Worm (Caenorhabditis elegans) whole organism, late embryonic: ENCODE results near the gene C13F10.8.

Experiments
- C08G9.2 ChIP-seq: sonication (generic microtip); optimal IDR thresholded peaks from 2 replicates; lab custom pipeline; 2016; ENCODE audit warnings: mild to moderate bottlenecking, missing genetic modification characterization, moderate library complexity, missing compliant biosample characterization
- C38D4.7 ChIP-seq: fragments of 200-800 bp; sonication (Bioruptor generic); optimal IDR thresholded peaks from 2 replicates; lab custom pipeline; 2018; ENCODE audit warnings: mild to moderate bottlenecking, missing genetic modification characterization, moderate library complexity, missing compliant biosample characterization
- K02D7.2 ChIP-seq: sonication (generic microtip); optimal IDR thresholded peaks from 2 replicates; lab custom pipeline; 2017; ENCODE audit warnings: mild to moderate bottlenecking, missing genetic modification characterization, missing compliant biosample characterization
- Y22D7AL.16 ChIP-seq: sonication (generic microtip); optimal IDR thresholded peaks from 2 replicates; lab custom pipeline; 2016; ENCODE audit warnings: missing genetic modification characterization, missing compliant biosample characterization
- ama-1 ChIP-seq: fragments of 150-350 bp; optimal IDR thresholded peaks from 2 replicates; lab custom pipeline; 2014
- ceh-14 ChIP-seq: sonication (generic microtip); optimal IDR thresholded peaks from 2 replicates; lab custom pipeline; 2016; ENCODE audit warnings: missing genotype, missing genetic modification characterization, missing compliant biosample characterization
- ceh-18 ChIP-seq: sonication (generic microtip); optimal IDR thresholded peaks from 2 replicates; lab custom pipeline; 2016; ENCODE audit warnings: missing genetic modification characterization, missing compliant biosample characterization
- ceh-2 ChIP-seq: sonication (generic microtip); optimal IDR thresholded peaks from 2 replicates; lab custom pipeline; 2016; ENCODE audit warnings: missing genotype, missing genetic modification characterization, missing compliant biosample characterization
- ceh-24 ChIP-seq: sonication (generic microtip); optimal IDR thresholded peaks from 2 replicates; lab custom pipeline; 2016; ENCODE audit warnings: mild to moderate bottlenecking, missing genetic modification characterization, missing compliant biosample characterization
- ceh-31 ChIP-seq: sonication (generic microtip); optimal IDR thresholded peaks from 2 replicates; lab custom pipeline; 2016; ENCODE audit warnings: missing genetic modification characterization, missing compliant biosample characterization
- ceh-34 ChIP-seq: sonication (generic microtip); optimal IDR thresholded peaks from 2 replicates; lab custom pipeline; 2016; ENCODE audit warnings: mild to moderate bottlenecking, missing genetic modification characterization, missing compliant biosample characterization
- ceh-45 ChIP-seq: fragments of 200-800 bp; sonication (Bioruptor generic); IDR thresholded peaks from 2 replicates; pipeline ENCODE4 v1.3.6; 2022; ENCODE audit warnings: missing genetic modification reagents, missing genetic modification characterization, missing compliant biosample characterization
- ceh-6 ChIP-seq: fragments of 200-800 bp; sonication (Bioruptor generic); optimal IDR thresholded peaks from 2 replicates; lab custom pipeline; 2018; ENCODE audit warnings: mild to moderate bottlenecking, missing genetic modification characterization, missing compliant biosample characterization
- ceh-9 ChIP-seq: sonication (generic microtip); optimal IDR thresholded peaks from 2 replicates; lab custom pipeline; 2016; ENCODE audit warnings: mild to moderate bottlenecking, missing genetic modification characterization, inconsistent platforms, missing compliant biosample characterization
- che-1 ChIP-seq: sonication (generic microtip); optimal IDR thresholded peaks from 2 replicates; lab custom pipeline; 2016; ENCODE audit warnings: mild to moderate bottlenecking, missing genetic modification characterization, missing compliant biosample characterization
- elt-4 ChIP-seq: sonication (generic microtip); optimal IDR thresholded peaks from 2 replicates; lab custom pipeline; 2016; ENCODE audit warnings: missing genetic modification characterization, missing compliant biosample characterization
- ets-4 ChIP-seq: sonication (generic microtip); optimal IDR thresholded peaks from 2 replicates; lab custom pipeline; 2016; ENCODE audit warnings: missing genetic modification characterization, missing compliant biosample characterization
- eyg-1 ChIP-seq: sonication (generic microtip); optimal IDR thresholded peaks from 2 replicates; lab custom pipeline; 2016; ENCODE audit warnings: missing genotype, missing genetic modification characterization, missing compliant biosample characterization
- fkh-10 ChIP-seq: fragments of 150-350 bp; optimal IDR thresholded peaks from 2 replicates; lab custom pipeline; 2014; ENCODE audit warnings: missing biosample characterization, missing genetic modification reagents, missing genetic modification characterization
- fkh-6 ChIP-seq: sonication (generic microtip); optimal IDR thresholded peaks from 2 replicates; lab custom pipeline; 2016; ENCODE audit warnings: missing genetic modification characterization, missing compliant biosample characterization
- gmeb-2 ChIP-seq: sonication (generic microtip); optimal IDR thresholded peaks from 2 replicates; lab custom pipeline; 2016; ENCODE audit warnings: missing genetic modification characterization, inconsistent platforms, missing compliant biosample characterization
- hlh-13 ChIP-seq: fragments of 200-800 bp; sonication (Bioruptor generic); optimal IDR thresholded peaks from 2 replicates; lab custom pipeline; 2018; ENCODE audit warnings: mild to moderate bottlenecking, missing genetic modification characterization, missing compliant biosample characterization
- hlh-15 ChIP-seq: sonication (generic microtip); optimal IDR thresholded peaks from 2 replicates; lab custom pipeline; 2016; ENCODE audit warnings: missing genetic modification characterization, missing compliant biosample characterization
- hlh-30 ChIP-seq: sonication (generic microtip); optimal IDR thresholded peaks from 2 replicates; lab custom pipeline; 2017; ENCODE audit warnings: antibody characterized with exemption, missing genetic modification characterization, missing compliant biosample characterization; ENCODE audit not compliant: insufficient read depth
- hlh-6 ChIP-seq: sonication (generic microtip); optimal IDR thresholded peaks from 2 replicates; lab custom pipeline; 2016; ENCODE audit warnings: missing genotype, missing genetic modification characterization, missing compliant biosample characterization
- hlh-8 ChIP-seq: sonication (generic microtip); optimal IDR thresholded peaks from 2 replicates; lab custom pipeline; 2016; ENCODE audit warnings: missing genotype, missing genetic modification characterization, missing compliant biosample characterization
- lim-6 ChIP-seq: sonication (generic microtip); optimal IDR thresholded peaks from 2 replicates; lab custom pipeline; 2016; ENCODE audit warnings: missing genetic modification characterization, missing compliant biosample characterization
- madf-2 ChIP-seq: sonication (generic microtip); optimal IDR thresholded peaks from 2 replicates; lab custom pipeline; 2017; ENCODE audit warnings: missing genetic modification characterization, missing compliant biosample characterization
- nhr-11 ChIP-seq: fragments of 150-350 bp; optimal IDR thresholded peaks from 2 replicates; lab custom pipeline; 2014; ENCODE audit warnings: missing biosample characterization, missing genetic modification characterization
- npax-4 ChIP-seq: sonication (generic microtip); optimal IDR thresholded peaks from 2 replicates; lab custom pipeline; 2016; ENCODE audit warnings: missing genetic modification characterization, missing compliant biosample characterization
- pag-3 ChIP-seq: sonication (generic microtip); optimal IDR thresholded peaks from 2 replicates; lab custom pipeline; 2016; ENCODE audit warnings: missing compliant biosample characterization, missing genetic modification characterization, borderline replicate concordance
- pat-9 ChIP-seq: fragments of 200-800 bp; sonication (Bioruptor generic); optimal IDR thresholded peaks from 2 replicates; lab custom pipeline; 2018; ENCODE audit warnings: mild to moderate bottlenecking, missing genetic modification characterization, moderate library complexity, missing compliant biosample characterization
- pax-1 ChIP-seq: fragments of 150-350 bp; optimal IDR thresholded peaks from 2 replicates; lab custom pipeline; 2014; ENCODE audit warnings: missing biosample characterization, missing genetic modification characterization
- pha-4 ChIP-seq: fragments of 150-350 bp; optimal IDR thresholded peaks from 2 replicates; lab custom pipeline; 2018; ENCODE audit warnings: missing biosample characterization, missing genetic modification reagents, missing genetic modification characterization
- pros-1 ChIP-seq: fragments of 150-350 bp; optimal IDR thresholded peaks from 2 replicates; lab custom pipeline; 2014; ENCODE audit warnings: missing biosample characterization, missing genetic modification reagents, missing genetic modification characterization
- ref-2 ChIP-seq: sonication (generic microtip); optimal IDR thresholded peaks from 2 replicates; lab custom pipeline; 2016; ENCODE audit warnings: missing genetic modification characterization, missing compliant biosample characterization
- rnt-1 ChIP-seq: sonication (generic microtip); optimal IDR thresholded peaks from 2 replicates; lab custom pipeline; 2016; ENCODE audit warnings: missing genetic modification characterization, missing compliant biosample characterization
- sdc-2 ChIP-seq: sonication (generic microtip); optimal IDR thresholded peaks from 2 replicates; lab custom pipeline; 2016; ENCODE audit warnings: missing genotype, missing genetic modification characterization, missing compliant biosample characterization
- sox-4 ChIP-seq: sonication (generic microtip); optimal IDR thresholded peaks from 2 replicates; lab custom pipeline; 2017; ENCODE audit warnings: mild to moderate bottlenecking, missing genetic modification characterization, inconsistent platforms, missing compliant biosample characterization
- syd-9 ChIP-seq: sonication (generic microtip); optimal IDR thresholded peaks from 2 replicates; lab custom pipeline; 2016; ENCODE audit warnings: mild to moderate bottlenecking, missing genetic modification characterization, moderate library complexity, missing compliant biosample characterization
- tbx-2 ChIP-seq: sonication (generic microtip); optimal IDR thresholded peaks from 2 replicates; lab custom pipeline; 2016; ENCODE audit warnings: missing genetic modification characterization, missing compliant biosample characterization
- unc-42 ChIP-seq: sonication (generic microtip); optimal IDR thresholded peaks from 2 replicates; lab custom pipeline; 2016; ENCODE audit warnings: missing genotype, missing genetic modification characterization, missing compliant biosample characterization
- zip-5 ChIP-seq: sonication (generic microtip); optimal IDR thresholded peaks from 2 replicates; lab custom pipeline; 2016; ENCODE audit warnings: missing genetic modification characterization, missing compliant biosample characterization
- ztf-16 ChIP-seq: sonication (generic microtip); optimal IDR thresholded peaks from 2 replicates; lab custom pipeline; 2017; ENCODE audit warnings: missing genetic modification characterization, missing compliant biosample characterization

Gene C13F10.8

DNA sequence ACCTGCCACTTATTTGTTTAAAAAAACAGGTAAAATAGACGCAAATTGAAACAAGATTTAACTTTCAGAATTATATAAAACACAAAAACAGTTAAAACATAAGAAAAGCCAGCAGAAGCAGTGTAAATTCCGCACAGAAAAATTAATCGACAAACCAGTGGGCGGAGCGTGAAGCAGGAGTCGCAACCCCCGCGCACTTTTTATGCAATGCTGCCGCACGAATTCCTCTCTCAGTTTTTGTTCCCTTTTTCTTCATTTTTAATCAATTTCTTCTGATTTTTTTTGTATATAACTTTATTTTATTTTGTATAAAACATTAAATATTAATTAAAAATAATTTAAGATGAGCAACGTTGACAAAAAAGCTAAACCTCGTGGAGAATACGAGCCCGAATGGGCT is 10.0 kb upstream of the C13F10.8 start, which contains the start of the genes gei-6 and krr-1 (continued):
- TF ChIP-seq ceh-18 (tag; lab: Kevin White, UChicago) = no peak
- TF ChIP-seq sdc-2 (tag; lab: Kevin White, UChicago) = peak; percentile 35
- TF ChIP-seq ceh-34 (tag; lab: Kevin White, UChicago) = peak; percentile 84
- no peak for TF ChIP-seq hlh-30 (tag; lab: Kevin White, UChicago)
- peak; percentile 18 for TF ChIP-seq ceh-24 (tag; lab: Kevin White, UChicago)
- TF ChIP-seq pha-4 (tag; lab: Kevin White, UChicago) = no peak
- peak; percentile 91 for TF ChIP-seq pat-9 (tag; lab: Kevin White, UChicago)
- TF ChIP-seq lim-6 (tag; lab: Kevin White, UChicago) = no peak
- TF ChIP-seq gmeb-2 (tag; lab: Kevin White, UChicago) = peak; percentile 79
- TF ChIP-seq Y22D7AL.16 (tag; lab: Kevin White, UChicago) = peak; percentile 82
- TF ChIP-seq fkh-6 = peak; percentile 61
- peak; percentile 59 for TF ChIP-seq npax-4 (tag; lab: Kevin White, UChicago)
- TF ChIP-seq che-1 (tag; lab: Kevin White, UChicago) = peak; percentile 81
- TF ChIP-seq ama-1 = no peak
- TF ChIP-seq ceh-2 (tag; lab: Kevin White, UChicago) = peak; percentile 61
- peak; percentile 65 for TF ChIP-seq hlh-8 (tag; lab: Kevin White, UChicago)
- TF ChIP-seq tbx-2 (tag; lab: Kevin White, UChicago) = peak; percentile 89
- peak; percentile 79 for TF ChIP-seq C38D4.7 (GFP tag; lab: Kevin White, UChicago)
- peak; percentile 68 for TF ChIP-seq eyg-1 (tag; lab: Kevin White, UChicago)
- TF ChIP-seq hlh-13 (GFP tag; lab: Kevin White, UChicago) = peak; percentile 41
- TF ChIP-seq C08G9.2 (tag; lab: Kevin White, UChicago) = peak; percentile 71
- peak; percentile 75 for TF ChIP-seq zip-5 (tag; lab: Kevin White, UChicago)
- TF ChIP-seq ceh-31 (tag; lab: Kevin White, UChicago) = peak; percentile 75
- peak; percentile 87 for TF ChIP-seq ztf-16 (tag; lab: Kevin White, UChicago)
- TF ChIP-seq ceh-45 (GFP tag; lab: Robert Waterston, UW) = peak; percentile 55; the same call in 1 of the 2 replicates
- TF ChIP-seq madf-2 (tag; lab: Kevin White, UChicago) = peak; percentile 77
- peak; percentile 63 for TF ChIP-seq hlh-15 (tag; lab: Kevin White, UChicago)
- TF ChIP-seq sox-4 = peak; percentile 86
- TF ChIP-seq fkh-10 (GFP tag; lab: Kevin White, UChicago) = peak; percentile 25
- TF ChIP-seq hlh-6 (tag; lab: Kevin White, UChicago) = peak; percentile 36
- peak; percentile 65 for TF ChIP-seq ceh-6
- TF ChIP-seq ceh-9 (tag; lab: Kevin White, UChicago) = peak; percentile 16
- peak; percentile 58 for TF ChIP-seq syd-9
- TF ChIP-seq ref-2 (tag; lab: Kevin White, UChicago) = peak; percentile 87
- no peak for TF ChIP-seq nhr-11
- TF ChIP-seq ceh-14 (tag; lab: Kevin White, UChicago) = peak; percentile 95
- TF ChIP-seq unc-42 (tag; lab: Kevin White, UChicago) = peak; percentile 4
- TF ChIP-seq pag-3 (tag; lab: Kevin White, UChicago) = no peak
- TF ChIP-seq pros-1 (tag; lab: Kevin White, UChicago) = no peak
- no peak for TF ChIP-seq elt-4 (tag; lab: Kevin White, UChicago)
- TF ChIP-seq ets-4 = no peak
- peak; percentile 82 for TF ChIP-seq K02D7.2 (tag; lab: Kevin White, UChicago)
- TF ChIP-seq pax-1 (tag; lab: Kevin White, UChicago) = no peak

DNA sequence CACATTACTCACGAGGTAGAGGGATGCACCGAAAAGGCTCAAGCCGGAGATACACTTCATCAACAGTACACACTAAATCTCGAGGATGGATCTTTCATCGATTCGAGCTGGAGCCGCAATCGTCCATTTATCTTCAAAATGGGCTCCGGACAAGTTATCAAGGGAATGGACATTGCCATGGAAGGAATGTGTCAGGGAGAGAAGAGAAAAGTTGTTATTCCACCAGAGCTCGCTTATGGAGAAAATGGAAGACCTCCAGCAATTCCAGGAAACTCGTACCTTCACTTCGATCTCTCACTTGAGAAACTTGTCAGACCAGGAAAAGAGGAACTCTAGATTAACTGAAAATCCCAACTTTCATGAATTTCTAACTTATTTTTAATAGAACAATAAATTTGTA is 5.1 kb upstream of the C13F10.8 start:
- TF ChIP-seq ceh-24 (tag; lab: Kevin White, UChicago) (no peak), rnt-1 (tag; lab: Kevin White, UChicago) (no peak), C08G9.2 (tag; lab: Kevin White, UChicago) (no peak), ama-1 (peak; percentile 63), ceh-34 (tag; lab: Kevin White, UChicago) (no peak)
